Fruit fly (Drosophila melanogaster) whole organism, pupa: ENCODE data around the gene CG14841.

Experiments used
- CG12605 ChIP-seq: fragments of 200-800 bp; sonication (Bioruptor generic); IDR thresholded peaks from 2 replicates; pipeline ENCODE4 v1.3.6; 2022; ENCODE audit warnings: missing biosample characterization, missing genetic modification characterization
- CG13204 ChIP-seq: fragments of 200-800 bp; sonication (Bioruptor generic); optimal IDR thresholded peaks from 2 replicates; lab custom pipeline; 2018; ENCODE audit warnings: missing biosample characterization, mild to moderate bottlenecking, missing genetic modification characterization, moderate library complexity
- CG32121 ChIP-seq: fragments of 200-800 bp; sonication (Bioruptor generic); IDR thresholded peaks from 2 replicates; pipeline ENCODE4 v1.3.6; 2022; ENCODE audit warnings: missing biosample characterization, missing genetic modification characterization
- CG4496 ChIP-seq: fragments of 200-800 bp; sonication (Bioruptor generic); IDR thresholded peaks from 3 replicates; pipeline ENCODE4 v1.3.6; 2022; ENCODE audit warnings: missing biosample characterization, missing genetic modification characterization
- CG8159 ChIP-seq: fragments of 200-800 bp; sonication (Bioruptor generic); optimal IDR thresholded peaks from 3 replicates; lab custom pipeline; 2018; ENCODE audit warnings: missing biosample characterization, mild to moderate bottlenecking, missing genetic modification characterization, moderate library complexity
- EcR ChIP-seq: fragments of 200-800 bp; sonication (Bioruptor generic); optimal IDR thresholded peaks from 3 replicates; lab custom pipeline; 2019; ENCODE audit warnings: missing biosample characterization, missing genetic modification characterization, mild to moderate bottlenecking, moderate library complexity, missing genetic modification reagents
- Pif1A ChIP-seq: fragments of 200-800 bp; sonication (Bioruptor generic); optimal IDR thresholded peaks from 3 replicates; lab custom pipeline; 2016; ENCODE audit warnings: missing biosample characterization, missing genetic modification characterization
- Pif1B ChIP-seq: fragments of 200-800 bp; sonication (Bioruptor generic); optimal IDR thresholded peaks from 3 replicates; lab custom pipeline; 2016; ENCODE audit warnings: missing biosample characterization, missing genetic modification characterization
- gl ChIP-seq: fragments of 200-800 bp; sonication (Bioruptor generic); optimal IDR thresholded peaks from 2 replicates; lab custom pipeline; 2018; ENCODE audit warnings: missing biosample characterization, mild to moderate bottlenecking, missing genetic modification characterization
- rn ChIP-seq: fragments of 200-800 bp; sonication (Bioruptor generic); IDR thresholded peaks from 2 replicates; pipeline ENCODE4 v1.3.6; 2022; ENCODE audit warnings: missing biosample characterization, missing genetic modification characterization

- TF ChIP-seq CG32121 (GFP tag; lab: Robert Waterston, UW): no peak
- TF ChIP-seq rn (GFP tag; lab: Robert Waterston, UW): no peak
- no peak for TF ChIP-seq Pif1B (GFP tag; lab: Kevin White, UChicago)
- TF ChIP-seq EcR: peak; percentile 6
- TF ChIP-seq CG13204 (GFP tag; lab: Kevin White, UChicago): no peak
- peak; percentile 62; the same call in 1 of the 3 replicates for TF ChIP-seq CG4496
- no peak for TF ChIP-seq CG12605 (GFP tag; lab: Robert Waterston, UW)
- no peak for TF ChIP-seq gl (tag; lab: Kevin White, UChicago)
- no peak for TF ChIP-seq CG8159 (tag; lab: Kevin White, UChicago)
- no peak for TF ChIP-seq Pif1A (GFP tag; lab: Kevin White, UChicago)
Observed at dm6 chr3R:14298078-14298896, 36.1 kb upstream of the CG14841 start.
